Worm (Caenorhabditis elegans) whole organism, L4 larva: Measurements from ENCODE around the gene nhr-161.
A peak's percentile ranks its signal among the peaks of the same experiment; 100 is the strongest.

Experiments used
- F10B5.3 ChIP-seq: sonication (generic microtip); optimal IDR thresholded peaks from 2 replicates; lab custom pipeline; 2016; ENCODE audit warnings: mild to moderate bottlenecking, missing genetic modification characterization, missing compliant biosample characterization
- F49E8.2 ChIP-seq: sonication (generic microtip); optimal IDR thresholded peaks from 2 replicates; lab custom pipeline; 2016; ENCODE audit warnings: missing compliant biosample characterization, mild to moderate bottlenecking, missing genetic modification characterization, borderline replicate concordance
- Y105C5A.15 ChIP-seq: fragments of 200-800 bp; sonication (Bioruptor generic); IDR thresholded peaks from 2 replicates; pipeline ENCODE4 v1.3.6; 2022; ENCODE audit warnings: missing genetic modification characterization, missing compliant biosample characterization
- ZK546.5 ChIP-seq, 2 experiments: sonication (generic microtip); optimal IDR thresholded peaks; 2 replicates each; lab custom pipeline; 2017; ENCODE audit warnings: missing biosample characterization in 2 of 2, missing genetic modification characterization in 2 of 2
- ceh-32 ChIP-seq: sonication (generic microtip); optimal IDR thresholded peaks from 2 replicates; lab custom pipeline; 2016; ENCODE audit warnings: mild to moderate bottlenecking, missing genetic modification characterization, missing compliant biosample characterization; ENCODE audit not compliant: poor library complexity
- ceh-82 ChIP-seq: sonication (generic microtip); optimal IDR thresholded peaks from 2 replicates; lab custom pipeline; 2017; ENCODE audit warnings: missing biosample characterization, missing genetic modification characterization
- ces-1 ChIP-seq: fragments of 150-350 bp; sonication (generic microtip); optimal IDR thresholded peaks from 4 replicates; lab custom pipeline; 2014; ENCODE audit warnings: missing biosample characterization, missing genetic modification reagents, missing genetic modification characterization
- dmd-6 ChIP-seq: fragments of 200-800 bp; sonication (Bioruptor generic); IDR thresholded peaks from 2 replicates; pipeline ENCODE4 v1.3.6; 2022; ENCODE audit warnings: missing genetic modification reagents, missing genetic modification characterization, missing compliant biosample characterization
- egl-27 ChIP-seq: sonication (generic microtip); optimal IDR thresholded peaks from 3 replicates; lab custom pipeline; 2017; ENCODE audit warnings: missing biosample characterization, missing genetic modification reagents, missing genetic modification characterization
- egl-43 ChIP-seq: fragments of 200-800 bp; sonication (Bioruptor generic); IDR thresholded peaks from 2 replicates; pipeline ENCODE4 v1.3.6; 2022; ENCODE audit warnings: missing genetic modification reagents, missing genetic modification characterization, missing compliant biosample characterization
- fkh-10 ChIP-seq: fragments of 150-350 bp; optimal IDR thresholded peaks from 2 replicates; lab custom pipeline; 2014; ENCODE audit warnings: missing biosample characterization, missing genetic modification reagents, missing genetic modification characterization
- lin-15B ChIP-seq: fragments of 150-350 bp; sonication (generic microtip); optimal IDR thresholded peaks from 3 replicates; lab custom pipeline; 2014; ENCODE audit warnings: missing biosample characterization, missing genetic modification characterization
- lin-29 ChIP-seq: fragments of 200-800 bp; sonication (Bioruptor generic); IDR thresholded peaks from 2 replicates; pipeline ENCODE4 v1.3.6; 2022; ENCODE audit warnings: missing genetic modification reagents, missing genetic modification characterization, missing compliant biosample characterization
- lin-38 ChIP-seq: fragments of 200-800 bp; sonication (Bioruptor generic); IDR thresholded peaks from 2 replicates; pipeline ENCODE4 v1.3.6; 2022; ENCODE audit warnings: missing genetic modification reagents, missing genetic modification characterization, missing compliant biosample characterization
- lsy-2 ChIP-seq, 2 experiments: fragments of 150-350 bp in 1 of 2; sonication (generic microtip) in 1 of 2; optimal IDR thresholded peaks; 2 replicates each; lab custom pipeline; 2014 to 2017; ENCODE audit warnings: missing biosample characterization in 2 of 2, missing genetic modification characterization in 2 of 2
- madf-9 ChIP-seq: fragments of 200-800 bp; sonication (Bioruptor generic); conservative IDR thresholded peaks from 2 replicates; pipeline ENCODE4 v1.3.6; 2022; ENCODE audit warnings: missing genetic modification reagents, missing genetic modification characterization, missing compliant biosample characterization
- mdt-29 ChIP-seq: fragments of 200-800 bp; sonication (Bioruptor generic); IDR thresholded peaks from 2 replicates; pipeline ENCODE4 v1.3.6; 2022; ENCODE audit warnings: missing genetic modification reagents, missing genetic modification characterization, missing compliant biosample characterization
- nhr-102 ChIP-seq: sonication (generic microtip); optimal IDR thresholded peaks from 2 replicates; lab custom pipeline; 2016; ENCODE audit warnings: mild to moderate bottlenecking, missing genetic modification characterization, moderate library complexity, missing compliant biosample characterization
- nhr-111 ChIP-seq: fragments of 200-800 bp; sonication (Bioruptor generic); optimal IDR thresholded peaks from 2 replicates; lab custom pipeline; 2018; ENCODE audit warnings: mild to moderate bottlenecking, missing genetic modification characterization, missing compliant biosample characterization
- nhr-237 ChIP-seq: sonication (generic microtip); optimal IDR thresholded peaks from 2 replicates; lab custom pipeline; 2017; ENCODE audit warnings: missing biosample characterization, missing genetic modification characterization
- nhr-25 ChIP-seq: sonication (generic microtip); optimal IDR thresholded peaks from 2 replicates; lab custom pipeline; 2017; ENCODE audit warnings: missing genetic modification characterization, mild to moderate bottlenecking, missing compliant biosample characterization, antibody characterized with exemption, moderate library complexity, borderline replicate concordance; ENCODE audit not compliant: insufficient read depth
- nhr-28 ChIP-seq: fragments of 150-350 bp; optimal IDR thresholded peaks from 2 replicates; lab custom pipeline; 2014; ENCODE audit warnings: missing biosample characterization, missing genetic modification characterization
- nhr-41 ChIP-seq: fragments of 200-800 bp; sonication (Bioruptor generic); IDR thresholded peaks from 2 replicates; pipeline ENCODE4 v1.3.6; 2022; ENCODE audit warnings: missing genetic modification reagents, missing genetic modification characterization, missing compliant biosample characterization
- nhr-6 ChIP-seq: fragments of 150-350 bp; optimal IDR thresholded peaks from 2 replicates; lab custom pipeline; 2014; ENCODE audit warnings: missing biosample characterization, missing genetic modification characterization
- pha-4 ChIP-seq, 2 experiments: fragments of 150-350 bp in 1 of 2; fragments of 200-800 bp in 1 of 2; sonication (Bioruptor generic) in 1 of 2; IDR thresholded peaks in 1 of 2; optimal IDR thresholded peaks in 1 of 2; 2 replicates each; pipeline versions ENCODE4 v1.3.6 to Lab custom; 2014 to 2022; ENCODE audit warnings: missing genetic modification characterization in 2 of 2, missing genetic modification reagents in 2 of 2, missing biosample characterization in 1 of 2, missing compliant biosample characterization in 1 of 2
- pqm-1 ChIP-seq: sonication (generic microtip); optimal IDR thresholded peaks from 2 replicates; lab custom pipeline; 2017; ENCODE audit warnings: missing biosample characterization, missing genetic modification characterization
- saeg-2 ChIP-seq: fragments of 200-800 bp; sonication (Bioruptor generic); IDR thresholded peaks from 2 replicates; pipeline ENCODE4 v1.3.6; 2022; ENCODE audit warnings: missing genetic modification reagents, missing genetic modification characterization, missing compliant biosample characterization
- set-16 ChIP-seq: fragments of 200-800 bp; sonication (Bioruptor generic); IDR thresholded peaks from 2 replicates; pipeline ENCODE4 v1.3.6; 2022; ENCODE audit warnings: missing genetic modification reagents, missing genetic modification characterization, missing compliant biosample characterization
- snpc-1.2 ChIP-seq: fragments of 200-800 bp; sonication (Bioruptor generic); IDR thresholded peaks from 2 replicates; pipeline ENCODE4 v1.3.6; 2022; ENCODE audit warnings: missing genetic modification reagents, missing genetic modification characterization, missing compliant biosample characterization
- snpc-4 ChIP-seq: fragments of 150-350 bp; optimal IDR thresholded peaks from 2 replicates; lab custom pipeline; 2014; ENCODE audit warnings: missing biosample characterization, missing genetic modification characterization
- tra-1 ChIP-seq: fragments of 200-800 bp; sonication (Bioruptor generic); IDR thresholded peaks from 2 replicates; pipeline ENCODE4 v1.3.6; 2022; ENCODE audit warnings: missing genetic modification reagents, missing genetic modification characterization, missing compliant biosample characterization
- unc-62 ChIP-seq, 3 experiments: fragments of 150-350 bp in 1 of 3; sonication (generic microtip); optimal IDR thresholded peaks in 2 of 3; peaks in 1 of 3; 1 replicate in 1 of 3; 2 replicates in 2 of 3; lab custom pipeline; 2014 to 2017; ENCODE audit warnings: missing biosample characterization in 3 of 3, missing genetic modification characterization in 3 of 3, missing genetic modification reagents in 3 of 3, missing genotype in 1 of 3
- zag-1 ChIP-seq: fragments of 150-350 bp; optimal IDR thresholded peaks from 2 replicates; lab custom pipeline; 2014; ENCODE audit warnings: missing biosample characterization, missing genetic modification characterization
- zfp-3 ChIP-seq: fragments of 200-800 bp; sonication (Bioruptor generic); conservative IDR thresholded peaks from 2 replicates; pipeline ENCODE4 v1.3.6; 2022; ENCODE audit warnings: missing genetic modification reagents, missing genetic modification characterization, missing compliant biosample characterization

Gene nhr-161

DNA sequence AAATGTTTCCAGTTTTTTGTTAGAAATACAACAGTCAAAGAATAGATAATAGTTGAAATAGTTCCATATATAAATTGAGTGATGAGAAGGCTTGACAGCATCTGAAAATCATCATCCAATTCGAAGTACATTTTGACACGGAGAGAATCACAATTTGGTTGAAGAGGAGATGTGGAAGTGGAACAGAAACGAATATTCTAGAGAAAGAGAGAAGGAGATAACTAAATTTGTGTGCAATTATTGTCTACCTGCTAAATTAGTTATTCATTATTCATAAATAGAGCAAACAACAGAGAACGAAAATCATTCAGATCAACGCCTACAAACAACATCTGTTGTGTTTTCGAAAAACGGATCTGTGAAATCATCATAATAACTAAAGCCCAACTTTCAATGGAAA is 28.9 kb downstream of the nhr-161 start, which contains the start of gene srg-31:
TSS of gene srg-31 (minus strand) at position 101 of the 400 bp plus-strand sequence.
- no peak for TF ChIP-seq snpc-4 (tag; lab: Kevin White, UChicago)
- peak in 1 of 2 experiments; percentile 51 for TF ChIP-seq unc-62 (GFP tag; optimal IDR thresholded peaks at IDR 0.05 in 1 of 2; lab: Kevin White, UChicago)
- TF ChIP-seq unc-62 (tag; optimal IDR thresholded peaks at IDR 0.05; lab: Kevin White, UChicago) = no peak
- TF ChIP-seq, all 104 proteins: peak for 1

- no peak for TF ChIP-seq egl-43 (GFP tag; lab: Robert Waterston, UW)
- no peak for TF ChIP-seq lin-29
- TF ChIP-seq nhr-41 (GFP tag; lab: Robert Waterston, UW) = no peak
- no peak for TF ChIP-seq fkh-10 (GFP tag; lab: Kevin White, UChicago)
- TF ChIP-seq nhr-28 (tag; lab: Kevin White, UChicago) = no peak
- no peak for TF ChIP-seq zag-1
- no peak for TF ChIP-seq lin-15B (tag; lab: Kevin White, UChicago)
Observed at ce11 chrV:6951306-6951705, 31.4 kb downstream of the nhr-161 start, which contains the start of gene T07H8.11. Gene T07H8.11, minus strand, starts transcription at chrV:6951406.

- TF ChIP-seq snpc-1.2 (GFP tag; lab: Robert Waterston, UW) (no peak), pha-4 (GFP tag; IDR thresholded peaks at IDR 0.05; lab: Robert Waterston, UW) (no peak), pha-4 (tag; optimal IDR thresholded peaks at IDR 0.05; lab: Kevin White, UChicago) (no peak), ces-1 (no peak), pqm-1 (no peak), dmd-6 (GFP tag; lab: Robert Waterston, UW) (no peak), F49E8.2 (tag; lab: Kevin White, UChicago) (no peak), mdt-29 (GFP tag; lab: Robert Waterston, UW) (no peak), tra-1 (GFP tag; lab: Robert Waterston, UW) (no peak), egl-27 (tag; lab: Kevin White, UChicago) (no peak), saeg-2 (GFP tag; lab: Robert Waterston, UW) (no peak)
- TF ChIP-seq, all 104 proteins: peak for 0
Observed at ce11 chrV:6949770-6950169, 32.9 kb downstream of the nhr-161 start, which contains the start of gene Y57E12B.11. Gene Y57E12B.11, minus strand, starts transcription at chrV:6949870.

- TF ChIP-seq nhr-237 (tag; lab: Kevin White, UChicago) = no peak
- no peak for TF ChIP-seq set-16 (GFP tag; lab: Robert Waterston, UW)
- TF ChIP-seq ZK546.5 (tag; optimal IDR thresholded peaks at IDR 0.05; lab: Kevin White, UChicago) = no peak
- TF ChIP-seq mdt-29 (GFP tag; lab: Robert Waterston, UW) = no peak
- TF ChIP-seq egl-27 (tag; lab: Kevin White, UChicago) = no peak
- TF ChIP-seq ceh-32 (tag; lab: Kevin White, UChicago) = no peak
- TF ChIP-seq snpc-1.2 (GFP tag; lab: Robert Waterston, UW) = no peak
- TF ChIP-seq lsy-2 (tag; optimal IDR thresholded peaks at IDR 0.05; lab: Kevin White, UChicago) = no peak
- TF ChIP-seq lin-38 (GFP tag; lab: Robert Waterston, UW) = no peak
- TF ChIP-seq ceh-82 (tag; lab: Kevin White, UChicago) = no peak
Observed at ce11 chrV:6948225-6948624, 34.5 kb downstream of the nhr-161 start, which contains the start of gene Y57E12B.1. Gene Y57E12B.1, plus strand, starts transcription at chrV:6948525.

ce11 chrV:6947442-6947841 is 35.3 kb downstream of the nhr-161 start, which contains the start of gene Y57E12B.4:
Gene Y57E12B.4, minus strand, starts transcription at chrV:6947542.
- TF ChIP-seq zfp-3 (GFP tag; lab: Robert Waterston, UW) = no peak
- TF ChIP-seq nhr-111 (GFP tag; lab: Kevin White, UChicago) = no peak
- TF ChIP-seq nhr-6 (tag; lab: Kevin White, UChicago) = no peak
- TF ChIP-seq nhr-25 = no peak
- no peak for TF ChIP-seq F10B5.3 (tag; lab: Kevin White, UChicago)
- TF ChIP-seq nhr-102 (tag; lab: Kevin White, UChicago) = no peak
- TF ChIP-seq madf-9 (GFP tag; lab: Robert Waterston, UW) = no peak
- no peak for TF ChIP-seq Y105C5A.15 (GFP tag; lab: Robert Waterston, UW)
